Worm (Caenorhabditis elegans): ENCODE data around the gene uig-1.

ce11 chrV:13334447-13334846 lies 38.7 kb upstream of the uig-1 start:
- no peak for TF ChIP-seq attf-4 (tag; optimal IDR thresholded peaks at IDR 0.05)
- no peak for TF ChIP-seq nhr-28 (tag; optimal IDR thresholded peaks at IDR 0.05)
- TF ChIP-seq snpc-4 (tag; optimal IDR thresholded peaks at IDR 0.05) = no peak
- no peak for TF ChIP-seq ama-1 (optimal IDR thresholded peaks at IDR 0.05)
- TF ChIP-seq unc-39 (tag; optimal IDR thresholded peaks at IDR 0.05) = no peak
- TF ChIP-seq spr-3 (GFP tag; optimal IDR thresholded peaks at IDR 0.05) = no peak
